Fruit fly (Drosophila melanogaster): ENCODE measurements around the gene CG12268.

CG12268 gene

dm6 chr3R:23922502-23923350 lies 25.5 kb downstream of the CG12268 start, which contains the start of the genes sba and CG31141 (continued):
- TF ChIP-seq Hey (tag; optimal IDR thresholded peaks at IDR 0.05), result no peak
- TF ChIP-seq Mes4 (GFP tag; optimal IDR thresholded peaks at IDR 0.05), result no peak
- peak; percentile 42 for TF ChIP-seq kah (GFP tag; optimal IDR thresholded peaks at IDR 0.05)
- TF ChIP-seq CG12659 (GFP tag; optimal IDR thresholded peaks at IDR 0.05), result peak; percentile 84
- TF ChIP-seq Kr (GFP tag; optimal IDR thresholded peaks at IDR 0.05), result no peak
- TF ChIP-seq Trl (optimal IDR thresholded peaks at IDR 0.05), result peak; percentile 77 to 91
- TF ChIP-seq Trl (GFP tag; optimal IDR thresholded peaks at IDR 0.05), result no peak
- TF ChIP-seq p53 (GFP tag; optimal IDR thresholded peaks at IDR 0.05), result no peak
- peak; percentile 24 for TF ChIP-seq Dek (tag; optimal IDR thresholded peaks at IDR 0.05)
- no peak for TF ChIP-seq ab (GFP tag; optimal IDR thresholded peaks at IDR 0.05)
- TF ChIP-seq CG4820 (GFP tag; optimal IDR thresholded peaks at IDR 0.05), result no peak
- TF ChIP-seq Asciz (GFP tag; optimal IDR thresholded peaks at IDR 0.05), result no peak
- no peak for TF ChIP-seq CG3163 (GFP tag; optimal IDR thresholded peaks at IDR 0.05)
- peak; percentile 58 for TF ChIP-seq CG4617 (GFP tag; optimal IDR thresholded peaks at IDR 0.05; ENCODE audit: borderline replicate concordance)
- TF ChIP-seq CG14860 (GFP tag; IDR thresholded peaks at IDR 0.05; ENCODE audit: partially characterized antibody), result peak; percentile 81
- TF ChIP-seq luna (GFP tag; optimal IDR thresholded peaks at IDR 0.05), result no peak
- no peak for TF ChIP-seq NfI (GFP tag; optimal IDR thresholded peaks at IDR 0.05)
- peak; percentile 53 for TF ChIP-seq Lhr (GFP tag; optimal IDR thresholded peaks at IDR 0.05)
- no peak for TF ChIP-seq Nf-YA (GFP tag; IDR thresholded peaks at IDR 0.05)
- no peak for TF ChIP-seq Hr3 (GFP tag; optimal IDR thresholded peaks at IDR 0.05)
- no peak for TF ChIP-seq CG12769 (tag; optimal IDR thresholded peaks at IDR 0.05)
- TF ChIP-seq CG7745 (tag; optimal IDR thresholded peaks at IDR 0.05), result no peak
- TF ChIP-seq Taf1 (GFP tag; IDR thresholded peaks at IDR 0.05), result no peak
- TF ChIP-seq seq (GFP tag; IDR thresholded peaks at IDR 0.05), result no peak
- TF ChIP-seq MTF-1 (GFP tag; optimal IDR thresholded peaks at IDR 0.05; ENCODE audit: borderline replicate concordance), result no peak
- TF ChIP-seq Ssrp (tag; optimal IDR thresholded peaks at IDR 0.05), result no peak
- peak; percentile 98 for TF ChIP-seq pzg (GFP tag; optimal IDR thresholded peaks at IDR 0.05)
- peak; percentile 84 for TF ChIP-seq ato (GFP tag; IDR thresholded peaks at IDR 0.05; ENCODE audit: partially characterized antibody)
- TF ChIP-seq CG17359 (tag; optimal IDR thresholded peaks at IDR 0.05), result peak; percentile 83
- TF ChIP-seq CG7271 (tag; optimal IDR thresholded peaks at IDR 0.05), result no peak
- TF ChIP-seq Hand (GFP tag; optimal IDR thresholded peaks at IDR 0.05), result peak; percentile 6
- TF ChIP-seq CG11560 (tag; IDR thresholded peaks at IDR 0.05), result no peak
- no peak for TF ChIP-seq slp2 (GFP tag; optimal IDR thresholded peaks at IDR 0.05)
- TF ChIP-seq Med (GFP tag), result peak; percentile 74
- no peak for TF ChIP-seq pum (GFP tag; optimal IDR thresholded peaks at IDR 0.05)
- no peak for TF ChIP-seq E2f1 (GFP tag; IDR thresholded peaks at IDR 0.05)
- TF ChIP-seq CG2712 (tag; optimal IDR thresholded peaks at IDR 0.05), result peak; percentile 0
- TF ChIP-seq CG2202 (tag; optimal IDR thresholded peaks at IDR 0.05), result no peak
- TF ChIP-seq gt (GFP tag; IDR thresholded peaks at IDR 0.05), result no peak
- TF ChIP-seq CG3281 (GFP tag; optimal IDR thresholded peaks at IDR 0.05), result no peak
- no peak for TF ChIP-seq CG10209 (GFP tag; optimal IDR thresholded peaks at IDR 0.05)
- TF ChIP-seq BEAF-32 (GFP tag; optimal IDR thresholded peaks at IDR 0.05), result peak; percentile 94
- no peak for TF ChIP-seq scrt (GFP tag; optimal IDR thresholded peaks at IDR 0.05)
- TF ChIP-seq CG9817 (tag; optimal IDR thresholded peaks at IDR 0.05), result no peak
- no peak for TF ChIP-seq CG14441 (GFP tag; IDR thresholded peaks at IDR 0.05)
- TF ChIP-seq sr (GFP tag; IDR thresholded peaks at IDR 0.05), result no peak
- peak; percentile 24 for TF ChIP-seq Dad (GFP tag; optimal IDR thresholded peaks at IDR 0.05)
- TF ChIP-seq CG1647 (GFP tag; optimal IDR thresholded peaks at IDR 0.05), result no peak
- no peak for TF ChIP-seq CG11695 (GFP tag; IDR thresholded peaks at IDR 0.05)

Measured in whole organism, embryonic.